Fruit fly (Drosophila melanogaster) whole organism, adult: ENCODE results near the gene BthD.

ENCODE experiments used
- CG11617 ChIP-seq: fragments of 200-800 bp; sonication (Bioruptor generic); optimal IDR thresholded peaks from 2 replicates; lab custom pipeline; 2017; ENCODE audit warnings: mild to moderate bottlenecking, missing biosample characterization, missing genetic modification reagents, missing genetic modification characterization
- CG12768 ChIP-seq: fragments of 200-800 bp; sonication (Bioruptor generic); optimal IDR thresholded peaks from 2 replicates; lab custom pipeline; 2017; ENCODE audit warnings: missing biosample characterization, missing genetic modification characterization, mild to moderate bottlenecking, moderate library complexity, missing genetic modification reagents
- CG14711 ChIP-seq: fragments of 200-800 bp; sonication (Bioruptor generic); optimal IDR thresholded peaks from 2 replicates; lab custom pipeline; 2018; ENCODE audit warnings: missing biosample characterization, mild to moderate bottlenecking, missing genetic modification characterization, moderate library complexity
- CG1620 ChIP-seq: fragments of 200-800 bp; sonication (Bioruptor generic); optimal IDR thresholded peaks from 2 replicates; lab custom pipeline; 2016; ENCODE audit warnings: missing biosample characterization, missing genetic modification characterization
- CG33017 ChIP-seq: fragments of 200-800 bp; sonication (Bioruptor generic); optimal IDR thresholded peaks from 2 replicates; lab custom pipeline; 2018; ENCODE audit warnings: missing biosample characterization, mild to moderate bottlenecking, missing genetic modification characterization, moderate library complexity
- CG5204 ChIP-seq: fragments of 200-800 bp; sonication (Bioruptor generic); optimal IDR thresholded peaks from 2 replicates; lab custom pipeline; 2016; ENCODE audit warnings: missing biosample characterization, missing genetic modification characterization
- CG7045 ChIP-seq: fragments of 200-800 bp; sonication (Bioruptor generic); optimal IDR thresholded peaks from 2 replicates; lab custom pipeline; 2017; ENCODE audit warnings: missing biosample characterization, mild to moderate bottlenecking, missing genetic modification characterization
- CG7101 ChIP-seq: fragments of 200-800 bp; sonication (Bioruptor generic); optimal IDR thresholded peaks from 2 replicates; lab custom pipeline; 2018; ENCODE audit warnings: missing biosample characterization, mild to moderate bottlenecking, missing genetic modification characterization, moderate library complexity
- Clk ChIP-seq: fragments of 200-800 bp; sonication (Bioruptor generic); optimal IDR thresholded peaks from 2 replicates; lab custom pipeline; 2017; ENCODE audit warnings: missing biosample characterization, missing genetic modification characterization
- Crg-1 ChIP-seq: fragments of 200-800 bp; sonication (Bioruptor generic); optimal IDR thresholded peaks from 2 replicates; lab custom pipeline; 2016; ENCODE audit warnings: missing biosample characterization, missing genetic modification characterization
- Hr96 ChIP-seq: fragments of 200-800 bp; sonication (Bioruptor generic); optimal IDR thresholded peaks from 2 replicates; lab custom pipeline; 2016; ENCODE audit warnings: missing biosample characterization, missing genetic modification characterization
- Mnt ChIP-seq: fragments of 200-800 bp; sonication (Bioruptor generic); optimal IDR thresholded peaks from 2 replicates; lab custom pipeline; 2016; ENCODE audit warnings: missing biosample characterization, mild to moderate bottlenecking, missing genetic modification characterization
- bab1 ChIP-seq: fragments of 200-800 bp; sonication (Bioruptor generic); optimal IDR thresholded peaks from 3 replicates; lab custom pipeline; 2019; ENCODE audit warnings: missing biosample characterization, mild to moderate bottlenecking, missing genetic modification characterization, moderate library complexity
- cic ChIP-seq: fragments of 200-800 bp; sonication (Bioruptor generic); optimal IDR thresholded peaks from 2 replicates; lab custom pipeline; 2017; ENCODE audit warnings: missing biosample characterization, mild to moderate bottlenecking, missing genetic modification characterization, moderate library complexity
- cnc ChIP-seq, 2 experiments: fragments of >200 bp; optimal IDR thresholded peaks; 2 replicates each; lab custom pipeline; 2017
- kay ChIP-seq: fragments of 200-800 bp; sonication (Bioruptor generic); peaks from one replicate; lab custom pipeline; 2016; ENCODE audit warnings: missing biosample characterization, missing genetic modification characterization, borderline replicate concordance
- ovo ChIP-seq: fragments of 200-800 bp; sonication (Bioruptor generic); optimal IDR thresholded peaks from 2 replicates; lab custom pipeline; 2016; ENCODE audit warnings: missing biosample characterization, missing genetic modification characterization
- pad ChIP-seq: fragments of 200-800 bp; sonication (Bioruptor generic); optimal IDR thresholded peaks from 3 replicates; lab custom pipeline; 2017; ENCODE audit warnings: missing biosample characterization, missing genetic modification characterization, mild to moderate bottlenecking, moderate library complexity, missing genetic modification reagents
- tj ChIP-seq: fragments of 200-800 bp; sonication (Bioruptor generic); optimal IDR thresholded peaks from 3 replicates; lab custom pipeline; 2017; ENCODE audit warnings: missing biosample characterization, mild to moderate bottlenecking, missing genetic modification characterization, moderate library complexity
- toe ChIP-seq: fragments of 200-800 bp; sonication (Bioruptor generic); optimal IDR thresholded peaks from 2 replicates; lab custom pipeline; 2016; ENCODE audit warnings: missing biosample characterization, missing genetic modification characterization

Gene BthD

dm6 chrX:13604499-13604898 lies 7.4 kb upstream of the BthD start:
- TF ChIP-seq bab1 (GFP tag; lab: Kevin White, UChicago): no peak
- no peak for TF ChIP-seq CG7045
- TF ChIP-seq Mnt (GFP tag; lab: Kevin White, UChicago): no peak
- TF ChIP-seq ovo (GFP tag; lab: Kevin White, UChicago): no peak
- TF ChIP-seq CG33017 (tag; lab: Kevin White, UChicago): no peak
- no peak for TF ChIP-seq kay (GFP tag; lab: Kevin White, UChicago)

dm6 chrX:13605381-13605780 lies 6.5 kb upstream of the BthD start, which contains the start of gene CG11178:
CG11178 (plus strand) TSS chrX:13605681.
- TF ChIP-seq bab1 (GFP tag; lab: Kevin White, UChicago) (no peak), Clk (GFP tag; lab: Kevin White, UChicago) (no peak), CG1620 (GFP tag; lab: Kevin White, UChicago) (no peak), pad (GFP tag; lab: Kevin White, UChicago) (no peak), cnc (optimal IDR thresholded peaks at IDR 0.05; lab: Kevin White, UChicago) (no peak), CG14711 (tag; lab: Kevin White, UChicago) (no peak), CG7101 (tag; lab: Kevin White, UChicago) (no peak), kay (GFP tag; lab: Kevin White, UChicago) (no peak), Hr96 (GFP tag; lab: Kevin White, UChicago) (no peak), CG33017 (tag; lab: Kevin White, UChicago) (no peak), tj (GFP tag; lab: Kevin White, UChicago) (no peak)

dm6 chrX:13605942-13606491 lies 5.9 kb upstream of the BthD start:
- TF ChIP-seq CG5204 (no peak), bab1 (GFP tag; lab: Kevin White, UChicago) (peak; percentile 39)

dm6 chrX:13615992-13616391 lies 4.1 kb downstream of the BthD start:
- TF ChIP-seq Mnt (GFP tag; lab: Kevin White, UChicago): peak; percentile 10
- no peak for TF ChIP-seq CG5204

DNA sequence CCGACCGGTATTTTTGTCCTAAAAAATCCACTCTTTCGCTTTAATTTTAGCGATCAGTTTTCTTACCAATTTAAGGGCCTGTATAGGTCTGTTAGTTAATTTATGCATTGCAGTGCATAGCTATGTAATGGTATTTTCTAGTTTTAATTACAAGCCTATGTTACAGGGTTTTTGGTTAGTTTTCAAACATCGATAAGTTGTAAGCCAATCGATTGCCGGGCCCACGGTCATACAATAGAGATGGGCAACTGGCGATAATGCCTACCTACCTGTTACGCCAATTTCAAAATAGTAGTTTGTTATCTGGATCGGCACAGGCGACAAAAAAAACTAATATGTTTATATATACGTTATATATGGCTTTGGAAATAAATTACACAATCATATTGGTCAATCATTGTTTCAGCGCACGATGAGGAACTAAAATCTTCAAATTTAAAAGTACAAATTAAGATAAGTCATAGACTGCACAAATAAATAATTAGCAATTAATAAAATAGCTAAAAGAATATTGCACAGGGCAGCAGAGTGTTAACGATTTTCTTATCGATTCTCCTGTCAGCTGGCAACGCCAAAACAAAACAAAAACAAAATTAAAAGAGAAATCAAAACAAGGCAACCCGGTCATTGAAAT lies 4.6 kb downstream of the BthD start, which contains the start of the genes tth and Tango2:
TSS of gene tth (minus strand) at position 170 of the 634 bp plus-strand sequence.
TSS of gene Tango2 (plus strand) at position 573 of the 634 bp plus-strand sequence.
- peak; percentile 93 for TF ChIP-seq CG7101 (tag; lab: Kevin White, UChicago)
- TF ChIP-seq CG1620 (GFP tag; lab: Kevin White, UChicago): peak; percentile 95
- peak; percentile 6 for TF ChIP-seq CG12768 (GFP tag; lab: Kevin White, UChicago)
- no peak for TF ChIP-seq cic (GFP tag; lab: Kevin White, UChicago)
- TF ChIP-seq CG7045: peak; percentile 8
- peak; percentile 77 for TF ChIP-seq toe
- TF ChIP-seq pad (GFP tag; lab: Kevin White, UChicago): peak; percentile 64
- peak; percentile 85 for TF ChIP-seq CG14711 (tag; lab: Kevin White, UChicago)
- TF ChIP-seq Hr96 (GFP tag; lab: Kevin White, UChicago): no peak
- peak; percentile 69 for TF ChIP-seq ovo (GFP tag; lab: Kevin White, UChicago)
- TF ChIP-seq CG11617 (GFP tag; lab: Kevin White, UChicago): peak; percentile 90
- no peak for TF ChIP-seq kay (GFP tag; lab: Kevin White, UChicago)
- TF ChIP-seq tj (GFP tag; lab: Kevin White, UChicago): peak; percentile 73
- peak; percentile 92 for TF ChIP-seq bab1 (GFP tag; lab: Kevin White, UChicago)
- TF ChIP-seq cnc (optimal IDR thresholded peaks at IDR 0.05; lab: Kevin White, UChicago): no peak
- TF ChIP-seq Mnt (GFP tag; lab: Kevin White, UChicago): peak; percentile 75
- TF ChIP-seq Clk (GFP tag; lab: Kevin White, UChicago): no peak
- TF ChIP-seq CG5204: no peak
- TF ChIP-seq Crg-1 (GFP tag; lab: Kevin White, UChicago): peak; percentile 82
- peak; percentile 77 for TF ChIP-seq CG33017 (tag; lab: Kevin White, UChicago)

DNA sequence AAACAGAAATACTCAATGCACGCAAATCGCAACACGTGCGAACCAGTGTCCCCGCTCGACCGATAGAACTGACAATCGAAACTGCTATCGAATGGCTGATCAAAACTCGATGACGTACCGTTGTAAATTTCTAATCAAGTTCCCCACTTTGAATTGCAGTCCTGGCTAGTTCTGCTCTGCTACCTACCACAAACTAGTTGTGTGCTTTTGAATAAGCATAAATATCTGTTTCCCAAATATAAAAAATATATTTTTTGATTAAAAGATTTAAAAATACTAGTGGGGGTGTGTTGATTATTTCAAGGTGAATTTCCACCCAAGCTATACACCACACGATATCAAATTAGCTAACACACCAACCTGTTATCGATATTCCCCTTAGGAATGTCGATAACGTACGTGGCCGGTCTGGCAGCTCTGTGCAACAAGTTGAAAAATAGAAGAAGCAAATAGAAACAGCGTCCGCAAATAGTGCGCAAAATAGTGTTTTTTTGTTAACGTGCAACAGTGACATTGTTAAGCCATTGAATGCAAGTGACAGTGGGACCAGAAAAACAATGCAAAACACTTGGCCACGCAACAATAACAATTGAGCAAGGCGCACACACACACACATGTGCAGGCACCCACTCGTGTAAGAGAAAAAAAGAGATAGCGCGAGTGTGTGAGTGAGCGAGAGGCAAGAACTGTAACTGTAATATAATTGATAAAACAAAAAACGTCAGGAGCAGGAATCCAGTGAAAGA lies 12.6 kb downstream of the BthD start, which contains the start of the genes CG2691 and NFAT:
TSS of gene CG2691 (minus strand) at position 75 of the 746 bp plus-strand sequence.
TSS of gene NFAT (plus strand) at position 412 of the 746 bp plus-strand sequence.
- TF ChIP-seq kay (GFP tag; lab: Kevin White, UChicago) (no peak), Clk (GFP tag; lab: Kevin White, UChicago) (no peak), CG7101 (tag; lab: Kevin White, UChicago) (no peak), cnc (optimal IDR thresholded peaks at IDR 0.05; lab: Kevin White, UChicago) (no peak), Hr96 (GFP tag; lab: Kevin White, UChicago) (no peak), Mnt (GFP tag; lab: Kevin White, UChicago) (peak; percentile 96), cic (GFP tag; lab: Kevin White, UChicago) (peak; percentile 16), pad (GFP tag; lab: Kevin White, UChicago) (peak; percentile 94), Crg-1 (GFP tag; lab: Kevin White, UChicago) (no peak), CG5204 (no peak), ovo (GFP tag; lab: Kevin White, UChicago) (peak; percentile 50), CG33017 (tag; lab: Kevin White, UChicago) (no peak), CG14711 (tag; lab: Kevin White, UChicago) (no peak), CG12768 (GFP tag; lab: Kevin White, UChicago) (no peak), bab1 (GFP tag; lab: Kevin White, UChicago) (peak; percentile 4), toe (no peak), CG11617 (GFP tag; lab: Kevin White, UChicago) (peak; percentile 39), CG7045 (no peak), CG1620 (GFP tag; lab: Kevin White, UChicago) (no peak), tj (GFP tag; lab: Kevin White, UChicago) (no peak)
